Fruit fly (Drosophila melanogaster) whole organism, embryonic: ENCODE results near the gene Ufd1.

Experiments used
- B-H2 ChIP-seq: fragments of 200-800 bp; sonication (Bioruptor generic); optimal IDR thresholded peaks from 2 replicates; lab custom pipeline; 2018; ENCODE audit warnings: missing biosample characterization, mild to moderate bottlenecking, missing genetic modification characterization
- Bdp1 ChIP-seq: fragments of 200-800 bp; sonication (Bioruptor generic); optimal IDR thresholded peaks from 3 replicates; lab custom pipeline; 2016; ENCODE audit warnings: missing biosample characterization, missing genetic modification characterization
- Blimp-1 ChIP-seq: fragments of 200-800 bp; sonication (Bioruptor generic); optimal IDR thresholded peaks from 3 replicates; lab custom pipeline; 2018; ENCODE audit warnings: missing biosample characterization, missing genetic modification characterization, mild to moderate bottlenecking, moderate library complexity, missing genetic modification reagents
- CG10959 ChIP-seq: fragments of 200-800 bp; sonication (Bioruptor generic); IDR thresholded peaks from 2 replicates; pipeline ENCODE4 v1.3.6; 2022; ENCODE audit warnings: missing biosample characterization, missing genetic modification characterization
- CG11456 ChIP-seq: fragments of 200-800 bp; sonication (Bioruptor generic); IDR thresholded peaks from 3 replicates; pipeline ENCODE4 v1.3.6; 2022; ENCODE audit warnings: missing biosample characterization, missing genetic modification characterization
- CG11560 ChIP-seq: fragments of 200-800 bp; sonication (Bioruptor generic); IDR thresholded peaks from 3 replicates; pipeline ENCODE4 v1.3.6; 2022; ENCODE audit warnings: missing biosample characterization, missing genetic modification characterization
- CG12071 ChIP-seq: fragments of 200-800 bp; sonication (Bioruptor generic); optimal IDR thresholded peaks from 3 replicates; lab custom pipeline; 2018; ENCODE audit warnings: missing biosample characterization, mild to moderate bottlenecking, missing genetic modification characterization
- CG12155 ChIP-seq: fragments of 200-800 bp; sonication (Bioruptor generic); optimal IDR thresholded peaks from 3 replicates; lab custom pipeline; 2016; ENCODE audit warnings: missing biosample characterization, missing genetic modification characterization
- CG12942 ChIP-seq: fragments of 200-800 bp; sonication (Bioruptor generic); optimal IDR thresholded peaks from 3 replicates; lab custom pipeline; 2016; ENCODE audit warnings: missing biosample characterization, missing genetic modification characterization
- CG13123 ChIP-seq: fragments of 200-800 bp; sonication (Bioruptor generic); optimal IDR thresholded peaks from 2 replicates; lab custom pipeline; 2016; ENCODE audit warnings: missing biosample characterization, missing genetic modification characterization
- CG14860 ChIP-seq: fragments of 200-800 bp; sonication (Bioruptor generic); IDR thresholded peaks from 3 replicates; pipeline ENCODE4 v1.3.6; 2022; ENCODE audit warnings: missing biosample characterization, missing genetic modification characterization; ENCODE audit not compliant: partially characterized antibody
- CG15479 ChIP-seq: fragments of 200-800 bp; sonication (Bioruptor generic); optimal IDR thresholded peaks from 3 replicates; lab custom pipeline; 2019; ENCODE audit warnings: missing biosample characterization, mild to moderate bottlenecking, missing genetic modification characterization, moderate library complexity
- CG15514 ChIP-seq: fragments of 200-800 bp; sonication (Bioruptor generic); optimal IDR thresholded peaks from 3 replicates; lab custom pipeline; 2017; ENCODE audit warnings: missing biosample characterization, missing genetic modification characterization, mild to moderate bottlenecking, moderate library complexity, missing genetic modification reagents
- CG16815 ChIP-seq: fragments of 200-800 bp; sonication (Bioruptor generic); optimal IDR thresholded peaks from 3 replicates; lab custom pipeline; 2017; ENCODE audit warnings: missing biosample characterization, mild to moderate bottlenecking, missing genetic modification characterization
- CG17361 ChIP-seq: fragments of 200-800 bp; sonication (Bioruptor generic); IDR thresholded peaks from 3 replicates; pipeline ENCODE4 v1.3.6; 2022; ENCODE audit warnings: missing biosample characterization, missing genetic modification characterization
- CG17568 ChIP-seq: fragments of 200-800 bp; sonication (Bioruptor generic); optimal IDR thresholded peaks from 2 replicates; lab custom pipeline; 2018; ENCODE audit warnings: missing biosample characterization, mild to moderate bottlenecking, missing genetic modification characterization, moderate library complexity
- CG17829 ChIP-seq: fragments of 200-800 bp; optimal IDR thresholded peaks from 2 replicates; lab custom pipeline; 2019; ENCODE audit warnings: missing biosample characterization, mild to moderate bottlenecking, missing genetic modification characterization, moderate library complexity
- CG17912 ChIP-seq: fragments of 200-800 bp; sonication (Bioruptor generic); optimal IDR thresholded peaks from 2 replicates; lab custom pipeline; 2018; ENCODE audit warnings: missing biosample characterization, mild to moderate bottlenecking, missing genetic modification characterization
- CG18011 ChIP-seq: fragments of 200-800 bp; sonication (Bioruptor generic); optimal IDR thresholded peaks from 2 replicates; lab custom pipeline; 2017; ENCODE audit warnings: missing biosample characterization, missing genetic modification characterization, mild to moderate bottlenecking, moderate library complexity, missing genotype
- CG2202 ChIP-seq: fragments of 200-800 bp; sonication (Bioruptor generic); optimal IDR thresholded peaks from 2 replicates; lab custom pipeline; 2018; ENCODE audit warnings: missing biosample characterization, mild to moderate bottlenecking, missing genetic modification characterization
- CG2678 ChIP-seq: fragments of 200-800 bp; sonication (Bioruptor generic); optimal IDR thresholded peaks from 3 replicates; lab custom pipeline; 2019; ENCODE audit warnings: missing biosample characterization, mild to moderate bottlenecking, missing genetic modification characterization, moderate library complexity
- CG7556 ChIP-seq: fragments of 200-800 bp; sonication (Bioruptor generic); optimal IDR thresholded peaks from 2 replicates; lab custom pipeline; 2017; ENCODE audit warnings: missing biosample characterization, mild to moderate bottlenecking, missing genetic modification characterization
- Hand ChIP-seq: fragments of 200-800 bp; sonication (Bioruptor generic); optimal IDR thresholded peaks from 2 replicates; lab custom pipeline; 2017; ENCODE audit warnings: mild to moderate bottlenecking, missing biosample characterization, missing genetic modification reagents, missing genetic modification characterization
- Hey ChIP-seq: fragments of 200-800 bp; sonication (Bioruptor generic); optimal IDR thresholded peaks from 3 replicates; lab custom pipeline; 2018; ENCODE audit warnings: missing biosample characterization, mild to moderate bottlenecking, missing genetic modification characterization
- Hr3 ChIP-seq: fragments of 200-800 bp; sonication (Bioruptor generic); optimal IDR thresholded peaks from 3 replicates; lab custom pipeline; 2016; ENCODE audit warnings: missing biosample characterization, missing genetic modification characterization
- Hsf ChIP-seq: fragments of 200-800 bp; sonication (Bioruptor generic); optimal IDR thresholded peaks from 3 replicates; lab custom pipeline; 2016; ENCODE audit warnings: missing biosample characterization, missing genetic modification characterization
- Oaz ChIP-seq: fragments of 200-800 bp; sonication (Bioruptor generic); IDR thresholded peaks from 2 replicates; pipeline ENCODE4 v1.3.6; 2022; ENCODE audit warnings: missing biosample characterization, missing genetic modification characterization
- Oli ChIP-seq: fragments of 200-800 bp; sonication (Bioruptor generic); optimal IDR thresholded peaks from 2 replicates; lab custom pipeline; 2018; ENCODE audit warnings: missing biosample characterization, mild to moderate bottlenecking, missing genetic modification characterization, moderate library complexity
- Rfx ChIP-seq: fragments of 200-800 bp; sonication (Bioruptor generic); IDR thresholded peaks from 2 replicates; pipeline ENCODE4 v1.3.6; 2022; ENCODE audit warnings: missing biosample characterization, missing genetic modification characterization
- Sin3A ChIP-seq: fragments of >200 bp; optimal IDR thresholded peaks from 2 replicates; lab custom pipeline; 2018
- Ssrp ChIP-seq: fragments of 200-800 bp; sonication (Bioruptor generic); optimal IDR thresholded peaks from 2 replicates; lab custom pipeline; 2018; ENCODE audit warnings: missing biosample characterization, mild to moderate bottlenecking, missing genetic modification characterization, moderate library complexity
- Xbp1 ChIP-seq: fragments of 200-800 bp; sonication (Bioruptor generic); optimal IDR thresholded peaks from 3 replicates; lab custom pipeline; 2016; ENCODE audit warnings: missing biosample characterization, mild to moderate bottlenecking, missing genetic modification characterization
- ash1 ChIP-seq: fragments of 200-800 bp; sonication (Bioruptor generic); optimal IDR thresholded peaks from 2 replicates; lab custom pipeline; 2018; ENCODE audit warnings: missing biosample characterization, mild to moderate bottlenecking, missing genetic modification characterization
- btn ChIP-seq: fragments of 200-800 bp; sonication (Bioruptor generic); optimal IDR thresholded peaks from 2 replicates; lab custom pipeline; 2016; ENCODE audit warnings: missing biosample characterization, missing genetic modification characterization
- chif ChIP-seq, 2 experiments: fragments of 200-800 bp; sonication (Bioruptor generic); optimal IDR thresholded peaks; 3 replicates each; lab custom pipeline; 2016; ENCODE audit warnings: missing biosample characterization in 2 of 2, missing genetic modification characterization in 2 of 2
- disco-r ChIP-seq: fragments of 200-800 bp; sonication (Bioruptor generic); optimal IDR thresholded peaks from 2 replicates; lab custom pipeline; 2016; ENCODE audit warnings: missing biosample characterization, missing genetic modification characterization
- dysf ChIP-seq: fragments of 200-800 bp; sonication (Bioruptor generic); IDR thresholded peaks from 3 replicates; pipeline ENCODE4 v1.3.6; 2022; ENCODE audit warnings: missing biosample characterization, missing genetic modification characterization
- emc ChIP-seq: fragments of 200-800 bp; sonication (Bioruptor generic); optimal IDR thresholded peaks from 2 replicates; lab custom pipeline; 2016; ENCODE audit warnings: missing biosample characterization, missing genetic modification characterization
- ems ChIP-seq: fragments of 200-800 bp; sonication (Bioruptor generic); optimal IDR thresholded peaks from 3 replicates; lab custom pipeline; 2016; ENCODE audit warnings: missing biosample characterization, missing genetic modification characterization
- en ChIP-seq: fragments of 200-800 bp; sonication (Bioruptor generic); optimal IDR thresholded peaks from 2 replicates; lab custom pipeline; 2016; ENCODE audit warnings: missing biosample characterization, missing genetic modification characterization
- inv ChIP-seq: fragments of 200-800 bp; sonication (Bioruptor generic); IDR thresholded peaks from 2 replicates; pipeline ENCODE4 v1.3.6; 2022; ENCODE audit warnings: missing biosample characterization, missing genetic modification characterization; ENCODE audit not compliant: partially characterized antibody
- kah ChIP-seq: fragments of 200-800 bp; sonication (Bioruptor generic); optimal IDR thresholded peaks from 2 replicates; lab custom pipeline; 2018; ENCODE audit warnings: missing biosample characterization, mild to moderate bottlenecking, missing genetic modification characterization
- lbe ChIP-seq: fragments of 200-800 bp; sonication (Bioruptor generic); optimal IDR thresholded peaks from 2 replicates; lab custom pipeline; 2016; ENCODE audit warnings: missing biosample characterization, mild to moderate bottlenecking, missing genetic modification characterization
- lola ChIP-seq, 3 experiments: fragments of >200 bp in 2 of 3; fragments of 200-800 bp in 1 of 3; sonication (Bioruptor generic) in 1 of 3; optimal IDR thresholded peaks; 2 replicates each; lab custom pipeline; 2017 to 2019; ENCODE audit warnings: missing biosample characterization in 3 of 3, missing genetic modification characterization in 3 of 3, mild to moderate bottlenecking in 1 of 3, moderate library complexity in 1 of 3
- mld ChIP-seq: fragments of 200-800 bp; sonication (Bioruptor generic); IDR thresholded peaks from 3 replicates; pipeline ENCODE4 v1.3.6; 2022; ENCODE audit warnings: missing biosample characterization, missing genetic modification characterization; ENCODE audit not compliant: partially characterized antibody
- phol ChIP-seq: fragments of 200-800 bp; sonication (Bioruptor generic); optimal IDR thresholded peaks from 3 replicates; lab custom pipeline; 2018; ENCODE audit warnings: missing biosample characterization, mild to moderate bottlenecking, missing genetic modification characterization, moderate library complexity
- pum ChIP-seq: fragments of 200-800 bp; sonication (Bioruptor generic); optimal IDR thresholded peaks from 2 replicates; lab custom pipeline; 2016; ENCODE audit warnings: missing biosample characterization, missing genetic modification characterization
- sens ChIP-seq: fragments of 200-800 bp; sonication (Bioruptor generic); peaks from one replicate; lab custom pipeline; 2016; ENCODE audit warnings: missing biosample characterization, missing genetic modification characterization
- sens-2 ChIP-seq: fragments of 200-800 bp; sonication (Bioruptor generic); IDR thresholded peaks from 2 replicates; pipeline ENCODE4 v1.3.6; 2022; ENCODE audit warnings: missing biosample characterization, missing genetic modification characterization
- seq ChIP-seq: fragments of 200-800 bp; sonication (Bioruptor generic); IDR thresholded peaks from 2 replicates; pipeline ENCODE4 v1.3.6; 2022; ENCODE audit warnings: missing biosample characterization, missing genetic modification characterization
- sr ChIP-seq: fragments of 200-800 bp; sonication (Bioruptor generic); IDR thresholded peaks from 3 replicates; pipeline ENCODE4 v1.3.6; 2022; ENCODE audit warnings: missing biosample characterization, missing genetic modification characterization
- zen ChIP-seq: fragments of 200-800 bp; sonication (Bioruptor generic); optimal IDR thresholded peaks from 3 replicates; lab custom pipeline; 2018; ENCODE audit warnings: missing biosample characterization, mild to moderate bottlenecking, missing genetic modification characterization, moderate library complexity

Gene Ufd1

dm6 chr3L:11124439-11124838 lies 1.4 kb upstream of the Ufd1 start (continued):
- no peak for TF ChIP-seq CG10959 (GFP tag; lab: Robert Waterston, UW)
- TF ChIP-seq Bdp1, result no peak
- no peak for TF ChIP-seq chif (GFP tag; optimal IDR thresholded peaks at IDR 0.05; lab: Kevin White, UChicago)
- no peak for TF ChIP-seq CG17829 (tag; lab: Kevin White, UChicago)
- no peak for TF ChIP-seq CG15479 (GFP tag; lab: Kevin White, UChicago)
- no peak for TF ChIP-seq dysf (GFP tag; lab: Robert Waterston, UW)
- no peak for TF ChIP-seq sens-2 (GFP tag; lab: Robert Waterston, UW)
- TF ChIP-seq Hand (GFP tag; lab: Kevin White, UChicago), result no peak
- TF ChIP-seq btn (GFP tag; lab: Kevin White, UChicago), result no peak
- no peak for TF ChIP-seq emc (GFP tag; lab: Kevin White, UChicago)
- no peak for TF ChIP-seq Oaz (GFP tag; lab: Robert Waterston, UW)
- no peak for TF ChIP-seq kah (GFP tag; lab: Kevin White, UChicago)
- TF ChIP-seq ems (GFP tag; lab: Kevin White, UChicago), result no peak
- TF ChIP-seq Hey (tag; lab: Kevin White, UChicago), result no peak
- TF ChIP-seq CG16815, result no peak
- no peak for TF ChIP-seq B-H2 (GFP tag; lab: Kevin White, UChicago)
- no peak for TF ChIP-seq CG12942
- TF ChIP-seq CG13123 (GFP tag; lab: Kevin White, UChicago), result no peak
- 0 out of 2 replicates have a peak, but pooled peaks have one; percentile 20 for TF ChIP-seq Rfx (GFP tag; lab: Robert Waterston, UW)
- peak; percentile 13 for TF ChIP-seq phol (tag; lab: Kevin White, UChicago)
- TF ChIP-seq CG18011 (GFP tag; lab: Kevin White, UChicago), result no peak
- TF ChIP-seq inv, result no peak
- TF ChIP-seq disco-r, result no peak
- no peak for TF ChIP-seq CG12071 (GFP tag; lab: Kevin White, UChicago)
- no peak for TF ChIP-seq en (GFP tag; lab: Kevin White, UChicago)
- TF ChIP-seq CG2678, result peak; percentile 42
- no peak for TF ChIP-seq CG14860
- TF ChIP-seq CG7556, result peak; percentile 6
- no peak for TF ChIP-seq Sin3A (lab: Kevin White, UChicago)
- TF ChIP-seq Ssrp, result peak; percentile 11
- no peak for TF ChIP-seq CG17568 (GFP tag; lab: Kevin White, UChicago)
- TF ChIP-seq zen (tag; lab: Kevin White, UChicago), result no peak
- TF ChIP-seq seq (GFP tag; lab: Robert Waterston, UW), result no peak
- no peak for TF ChIP-seq lbe (GFP tag; lab: Kevin White, UChicago)
- peak; percentile 83 for TF ChIP-seq sens (GFP tag; lab: Kevin White, UChicago)
- no peak for TF ChIP-seq CG12155 (GFP tag; lab: Kevin White, UChicago)
- no peak for TF ChIP-seq ash1 (GFP tag; lab: Kevin White, UChicago)
- no peak for TF ChIP-seq CG11560 (tag; lab: Robert Waterston, UW)
- no peak for TF ChIP-seq CG15514 (GFP tag; lab: Kevin White, UChicago)
- TF ChIP-seq sr (GFP tag; lab: Robert Waterston, UW), result no peak
- TF ChIP-seq Hr3, result no peak
- no peak for TF ChIP-seq CG2202
- peak; percentile 44 for TF ChIP-seq Oli
- TF ChIP-seq CG17912 (GFP tag; lab: Kevin White, UChicago), result no peak
- TF ChIP-seq CG17361 (GFP tag; lab: Robert Waterston, UW), result peak; percentile 34; the same call in 1 of the 3 replicates
- no peak for TF ChIP-seq pum (GFP tag; lab: Kevin White, UChicago)
- TF ChIP-seq mld (GFP tag; lab: Robert Waterston, UW), result no peak
- peak; percentile 16 for TF ChIP-seq Blimp-1 (GFP tag; lab: Kevin White, UChicago)
- no peak for TF ChIP-seq lola (GFP tag; optimal IDR thresholded peaks at IDR 0.05; lab: Kevin White, UChicago)
- no peak for TF ChIP-seq CG11456 (GFP tag; lab: Robert Waterston, UW)
- peak; percentile 1 for TF ChIP-seq Xbp1 (GFP tag; lab: Kevin White, UChicago)
- no peak for TF ChIP-seq Hsf (GFP tag; lab: Kevin White, UChicago)
